Fruit fly (Drosophila melanogaster): ENCODE measurements around the gene Pgant5.

Gene Pgant5

dm6 chr2L:5037402-5037860 lies 56.0 kb downstream of the Pgant5 start, which contains the start of the genes CG14042 and SP555:
CG14042 (plus strand) TSS chr2L:5037709.
SP555 (plus strand) TSS chr2L:5037709.
- no peak for TF ChIP-seq usp (GFP tag; optimal IDR thresholded peaks at IDR 0.05)
- no peak for TF ChIP-seq Dll (optimal IDR thresholded peaks at IDR 0.05)
- TF ChIP-seq EcR (GFP tag; optimal IDR thresholded peaks at IDR 0.05) = no peak
- no peak for TF ChIP-seq CG8478 (optimal IDR thresholded peaks at IDR 0.05)
- TF ChIP-seq pan (optimal IDR thresholded peaks at IDR 0.05) = no peak
- no peak for TF ChIP-seq psq (optimal IDR thresholded peaks at IDR 0.05)

dm6 chr2L:5036120-5036519 lies 57.3 kb downstream of the Pgant5 start:
- TF ChIP-seq Dll (optimal IDR thresholded peaks at IDR 0.05) (no peak), usp (GFP tag; optimal IDR thresholded peaks at IDR 0.05) (no peak), CG8478 (optimal IDR thresholded peaks at IDR 0.05) (no peak), psq (optimal IDR thresholded peaks at IDR 0.05) (no peak), pan (optimal IDR thresholded peaks at IDR 0.05) (no peak), EcR (GFP tag; optimal IDR thresholded peaks at IDR 0.05) (no peak)

dm6 chr2L:5031886-5032285 lies 61.5 kb downstream of the Pgant5 start:
- TF ChIP-seq psq (optimal IDR thresholded peaks at IDR 0.05) (no peak), usp (GFP tag; optimal IDR thresholded peaks at IDR 0.05) (no peak), pan (optimal IDR thresholded peaks at IDR 0.05) (no peak), CG8478 (optimal IDR thresholded peaks at IDR 0.05) (no peak), EcR (GFP tag; optimal IDR thresholded peaks at IDR 0.05) (no peak), Dll (optimal IDR thresholded peaks at IDR 0.05) (no peak)

dm6 chr2L:5031399-5031798 lies 62.0 kb downstream of the Pgant5 start:
- TF ChIP-seq CG8478 (optimal IDR thresholded peaks at IDR 0.05) (no peak), pan (optimal IDR thresholded peaks at IDR 0.05) (no peak), Dll (optimal IDR thresholded peaks at IDR 0.05) (no peak), psq (optimal IDR thresholded peaks at IDR 0.05) (no peak), usp (GFP tag; optimal IDR thresholded peaks at IDR 0.05) (no peak), EcR (GFP tag; optimal IDR thresholded peaks at IDR 0.05) (no peak)

- TF ChIP-seq usp (GFP tag; optimal IDR thresholded peaks at IDR 0.05) = no peak
- no peak for TF ChIP-seq CG8478 (optimal IDR thresholded peaks at IDR 0.05)
- no peak for TF ChIP-seq psq (optimal IDR thresholded peaks at IDR 0.05)
- no peak for TF ChIP-seq EcR (GFP tag; optimal IDR thresholded peaks at IDR 0.05)
- no peak for TF ChIP-seq pan (optimal IDR thresholded peaks at IDR 0.05)
- TF ChIP-seq Dll (optimal IDR thresholded peaks at IDR 0.05) = no peak
Measured at dm6 chr2L:5030535-5030934, 62.9 kb downstream of the Pgant5 start.

dm6 chr2L:5029809-5030108 lies 63.6 kb downstream of the Pgant5 start:
- TF ChIP-seq psq (optimal IDR thresholded peaks at IDR 0.05) (no peak), EcR (GFP tag; optimal IDR thresholded peaks at IDR 0.05) (no peak), pan (optimal IDR thresholded peaks at IDR 0.05) (no peak), Dll (optimal IDR thresholded peaks at IDR 0.05) (no peak), CG8478 (optimal IDR thresholded peaks at IDR 0.05) (no peak), usp (GFP tag; optimal IDR thresholded peaks at IDR 0.05) (no peak)

- TF ChIP-seq usp (GFP tag; optimal IDR thresholded peaks at IDR 0.05) = no peak
- TF ChIP-seq psq (optimal IDR thresholded peaks at IDR 0.05) = no peak
- TF ChIP-seq pan (optimal IDR thresholded peaks at IDR 0.05) = no peak
- no peak for TF ChIP-seq EcR (GFP tag; optimal IDR thresholded peaks at IDR 0.05)
- TF ChIP-seq Dll (optimal IDR thresholded peaks at IDR 0.05) = no peak
- TF ChIP-seq CG8478 (optimal IDR thresholded peaks at IDR 0.05) = no peak
Measured at dm6 chr2L:5029049-5029808, 64.2 kb downstream of the Pgant5 start, which contains the start of gene Col4a1. Col4a1 (plus strand) TSS chr2L:5029609.

- TF ChIP-seq CG8478 (optimal IDR thresholded peaks at IDR 0.05) (no peak), usp (GFP tag; optimal IDR thresholded peaks at IDR 0.05) (no peak), Dll (optimal IDR thresholded peaks at IDR 0.05) (no peak), pan (optimal IDR thresholded peaks at IDR 0.05) (no peak), psq (optimal IDR thresholded peaks at IDR 0.05) (no peak), EcR (GFP tag; optimal IDR thresholded peaks at IDR 0.05) (no peak)
Measured at dm6 chr2L:5028091-5028490, 65.3 kb downstream of the Pgant5 start, which contains the start of gene vkg. vkg (minus strand) TSS chr2L:5028191.

- TF ChIP-seq CG8478 (optimal IDR thresholded peaks at IDR 0.05) (no peak), Dll (optimal IDR thresholded peaks at IDR 0.05) (no peak), EcR (GFP tag; optimal IDR thresholded peaks at IDR 0.05) (no peak)
Measured at dm6 chr2L:5027321-5028069, 65.9 kb downstream of the Pgant5 start.

dm6 chr2L:5025557-5025956 lies 67.8 kb downstream of the Pgant5 start:
- TF ChIP-seq pan (optimal IDR thresholded peaks at IDR 0.05) = no peak
- no peak for TF ChIP-seq psq (optimal IDR thresholded peaks at IDR 0.05)
- no peak for TF ChIP-seq usp (GFP tag; optimal IDR thresholded peaks at IDR 0.05)
- TF ChIP-seq EcR (GFP tag; optimal IDR thresholded peaks at IDR 0.05) = no peak
- no peak for TF ChIP-seq Dll (optimal IDR thresholded peaks at IDR 0.05)
- no peak for TF ChIP-seq CG8478 (optimal IDR thresholded peaks at IDR 0.05)

- no peak for TF ChIP-seq pan (optimal IDR thresholded peaks at IDR 0.05)
- no peak for TF ChIP-seq Dll (optimal IDR thresholded peaks at IDR 0.05)
- no peak for TF ChIP-seq EcR (GFP tag; optimal IDR thresholded peaks at IDR 0.05)
- TF ChIP-seq psq (optimal IDR thresholded peaks at IDR 0.05) = no peak
- no peak for TF ChIP-seq CG8478 (optimal IDR thresholded peaks at IDR 0.05)
- TF ChIP-seq usp (GFP tag; optimal IDR thresholded peaks at IDR 0.05) = no peak
Measured at dm6 chr2L:5022602-5023001, 70.8 kb downstream of the Pgant5 start.

Measured in whole organism.